Worm (Caenorhabditis elegans) whole organism, late embryonic: Measurements from ENCODE around the gene C09F12.2.

Source experiments
- K09A11.1 ChIP-seq: sonication (generic microtip); optimal IDR thresholded peaks from 2 replicates; lab custom pipeline; 2017; ENCODE audit warnings: antibody characterized with exemption, mild to moderate bottlenecking, missing genetic modification characterization, missing compliant biosample characterization; ENCODE audit not compliant: insufficient read depth
- ama-1 ChIP-seq: fragments of 150-350 bp; optimal IDR thresholded peaks from 2 replicates; lab custom pipeline; 2014
- ceh-14 ChIP-seq: sonication (generic microtip); optimal IDR thresholded peaks from 2 replicates; lab custom pipeline; 2016; ENCODE audit warnings: missing genotype, missing genetic modification characterization, missing compliant biosample characterization
- ceh-18 ChIP-seq: sonication (generic microtip); optimal IDR thresholded peaks from 2 replicates; lab custom pipeline; 2016; ENCODE audit warnings: missing genetic modification characterization, missing compliant biosample characterization
- dmd-4 ChIP-seq: sonication (generic microtip); optimal IDR thresholded peaks from 2 replicates; lab custom pipeline; 2016; ENCODE audit warnings: borderline replicate concordance, missing genetic modification characterization, missing compliant biosample characterization
- dve-1 ChIP-seq: sonication (generic microtip); optimal IDR thresholded peaks from 2 replicates; lab custom pipeline; 2017; ENCODE audit warnings: antibody characterized with exemption, mild to moderate bottlenecking, missing genetic modification characterization, missing compliant biosample characterization
- fax-1 ChIP-seq: sonication (generic microtip); optimal IDR thresholded peaks from 2 replicates; lab custom pipeline; 2016; ENCODE audit warnings: missing genotype, missing genetic modification characterization, missing compliant biosample characterization
- gmeb-2 ChIP-seq: sonication (generic microtip); optimal IDR thresholded peaks from 2 replicates; lab custom pipeline; 2016; ENCODE audit warnings: missing genetic modification characterization, inconsistent platforms, missing compliant biosample characterization
- mec-3 ChIP-seq: sonication (generic microtip); optimal IDR thresholded peaks from 2 replicates; lab custom pipeline; 2016; ENCODE audit warnings: borderline replicate concordance, missing genetic modification characterization, missing compliant biosample characterization
- pha-4 ChIP-seq: fragments of 150-350 bp; optimal IDR thresholded peaks from 2 replicates; lab custom pipeline; 2018; ENCODE audit warnings: missing biosample characterization, missing genetic modification reagents, missing genetic modification characterization
- tbx-7 ChIP-seq: sonication (generic microtip); optimal IDR thresholded peaks from 2 replicates; lab custom pipeline; 2016; ENCODE audit warnings: missing genotype, missing genetic modification characterization, missing compliant biosample characterization
- unc-42 ChIP-seq: sonication (generic microtip); optimal IDR thresholded peaks from 2 replicates; lab custom pipeline; 2016; ENCODE audit warnings: missing genotype, missing genetic modification characterization, missing compliant biosample characterization

DNA sequence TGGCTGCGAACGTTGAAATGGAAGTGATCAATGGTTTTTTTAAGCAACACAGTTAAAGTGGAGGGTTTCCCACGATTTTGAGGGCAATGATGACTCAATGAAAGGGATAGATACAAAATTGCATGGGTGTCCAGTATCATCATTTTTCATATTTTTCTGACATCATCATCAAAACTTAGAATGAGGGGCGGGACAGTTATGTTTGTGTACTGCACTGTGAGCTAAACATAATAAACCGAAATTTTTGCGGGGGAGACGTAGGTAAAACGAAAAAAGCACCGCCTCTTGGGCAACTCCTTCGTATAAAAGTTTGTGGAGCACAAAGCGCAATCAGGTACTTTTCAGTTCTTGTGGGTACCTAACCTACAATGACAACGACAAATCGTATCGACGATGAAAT is at the start of gene C09F12.2:
- TF ChIP-seq tbx-7 (tag; lab: Kevin White, UChicago) (no peak), pha-4 (tag; lab: Kevin White, UChicago) (no peak), mec-3 (no peak), gmeb-2 (tag; lab: Kevin White, UChicago) (no peak), K09A11.1 (tag; lab: Kevin White, UChicago) (no peak), ceh-18 (tag; lab: Kevin White, UChicago) (no peak), ceh-14 (tag; lab: Kevin White, UChicago) (no peak), dve-1 (tag; lab: Kevin White, UChicago) (no peak), dmd-4 (tag; lab: Kevin White, UChicago) (no peak), unc-42 (tag; lab: Kevin White, UChicago) (no peak), fax-1 (tag; lab: Kevin White, UChicago) (no peak), ama-1 (lab: Kevin White, UChicago) (no peak)
